Fruit fly (Drosophila melanogaster): Measurements from ENCODE around the gene CG13138.

- TF ChIP-seq CG32264 (GFP tag; optimal IDR thresholded peaks at IDR 0.05) = no peak
- no peak for TF ChIP-seq pan (optimal IDR thresholded peaks at IDR 0.05)
- no peak for TF ChIP-seq Dif (GFP tag; optimal IDR thresholded peaks at IDR 0.05; ENCODE audit: partially characterized antibody)
- peak; percentile 13 for TF ChIP-seq Hr83 (GFP tag; optimal IDR thresholded peaks at IDR 0.05; ENCODE audit: poor library complexity, severe bottlenecking)
- no peak for TF ChIP-seq dsf (GFP tag; optimal IDR thresholded peaks at IDR 0.05; ENCODE audit: borderline replicate concordance)
- TF ChIP-seq foxo (GFP tag; optimal IDR thresholded peaks at IDR 0.05) = peak in 1 of 2 experiments; percentile 16
- peak; percentile 29 for TF ChIP-seq psq (GFP tag; optimal IDR thresholded peaks at IDR 0.05)
- no peak for TF ChIP-seq Dfd (GFP tag; optimal IDR thresholded peaks at IDR 0.05)
- TF ChIP-seq HLH106 (tag; optimal IDR thresholded peaks at IDR 0.05) = peak; percentile 33
- TF ChIP-seq Rel (GFP tag; optimal IDR thresholded peaks at IDR 0.05) = peak; percentile 80
- TF ChIP-seq Rel (tag; optimal IDR thresholded peaks at IDR 0.05) = peak; percentile 58
- TF ChIP-seq dmrt93B (GFP tag; optimal IDR thresholded peaks at IDR 0.05) = no peak
- peak; percentile 55 for TF ChIP-seq woc (GFP tag; optimal IDR thresholded peaks at IDR 0.05)
Measured at dm6 chr2L:10334854-10335277, 33.0 kb upstream of the CG13138 start.

Measured in whole organism, wandering third instar larva.